Fruit fly (Drosophila melanogaster) whole organism, prepupa: ENCODE measurements around the gene CG13924.

Experiments used
- Blimp-1 ChIP-seq: fragments of 200-800 bp; sonication (Bioruptor generic); optimal IDR thresholded peaks from 3 replicates; lab custom pipeline; 2017; ENCODE audit warnings: missing biosample characterization, missing genetic modification characterization, mild to moderate bottlenecking, moderate library complexity, missing genetic modification reagents
- CG10631 ChIP-seq: fragments of 200-800 bp; sonication (Bioruptor generic); optimal IDR thresholded peaks from 2 replicates; lab custom pipeline; 2016; ENCODE audit warnings: missing biosample characterization, missing genetic modification characterization
- CG10669 ChIP-seq: fragments of 200-800 bp; sonication (Bioruptor generic); optimal IDR thresholded peaks from 3 replicates; lab custom pipeline; 2018; ENCODE audit warnings: missing biosample characterization, mild to moderate bottlenecking, missing genetic modification characterization, moderate library complexity
- CG11294 ChIP-seq: fragments of 200-800 bp; sonication (Bioruptor generic); IDR thresholded peaks from 2 replicates; pipeline ENCODE4 v1.3.6; 2022; ENCODE audit warnings: missing biosample characterization, missing genetic modification characterization
- CG11762 ChIP-seq: fragments of 200-800 bp; sonication (Bioruptor generic); optimal IDR thresholded peaks from 3 replicates; lab custom pipeline; 2016; ENCODE audit warnings: missing biosample characterization, missing genetic modification characterization; ENCODE audit not compliant: insufficient read depth
- CG11902 ChIP-seq: fragments of 200-800 bp; sonication (Bioruptor generic); optimal IDR thresholded peaks from 3 replicates; lab custom pipeline; 2016; ENCODE audit warnings: missing biosample characterization, missing genetic modification characterization
- CG15336 ChIP-seq: fragments of 200-800 bp; sonication (Bioruptor generic); IDR thresholded peaks from 2 replicates; pipeline ENCODE4 v1.3.6; 2022; ENCODE audit warnings: missing biosample characterization, missing genetic modification characterization
- CG1621 ChIP-seq: fragments of 200-800 bp; sonication (Bioruptor generic); optimal IDR thresholded peaks from 3 replicates; lab custom pipeline; 2018; ENCODE audit warnings: missing biosample characterization, mild to moderate bottlenecking, missing genetic modification characterization
- CG16779 ChIP-seq: fragments of 200-800 bp; sonication (Bioruptor generic); optimal IDR thresholded peaks from 3 replicates; lab custom pipeline; 2017; ENCODE audit warnings: missing biosample characterization, mild to moderate bottlenecking, missing genetic modification characterization
- CG3032 ChIP-seq: fragments of 200-800 bp; optimal IDR thresholded peaks from 2 replicates; lab custom pipeline; 2019; ENCODE audit warnings: missing biosample characterization, mild to moderate bottlenecking, missing genetic modification characterization, moderate library complexity
- CG31627 ChIP-seq: fragments of 200-800 bp; sonication (Bioruptor generic); optimal IDR thresholded peaks from 3 replicates; lab custom pipeline; 2016; ENCODE audit warnings: missing biosample characterization, missing genetic modification characterization
- CG32006 ChIP-seq: fragments of 200-800 bp; sonication (Bioruptor generic); optimal IDR thresholded peaks from 3 replicates; lab custom pipeline; 2017; ENCODE audit warnings: missing biosample characterization, mild to moderate bottlenecking, missing genetic modification characterization
- CG4318 ChIP-seq: fragments of 200-800 bp; sonication (Bioruptor generic); optimal IDR thresholded peaks from 3 replicates; lab custom pipeline; 2017; ENCODE audit warnings: missing biosample characterization, mild to moderate bottlenecking, missing genetic modification characterization
- CG6163 ChIP-seq: fragments of 200-800 bp; sonication (Bioruptor generic); IDR thresholded peaks from 3 replicates; pipeline ENCODE4 v1.3.6; 2022; ENCODE audit warnings: missing biosample characterization, missing genetic modification characterization
- CG6276 ChIP-seq: fragments of 200-800 bp; sonication (Bioruptor generic); optimal IDR thresholded peaks from 2 replicates; lab custom pipeline; 2017; ENCODE audit warnings: missing biosample characterization, mild to moderate bottlenecking, missing genetic modification characterization
- CG6808 ChIP-seq: fragments of 200-800 bp; sonication (Bioruptor generic); optimal IDR thresholded peaks from 3 replicates; lab custom pipeline; 2017; ENCODE audit warnings: missing biosample characterization, missing genetic modification characterization, mild to moderate bottlenecking, moderate library complexity, missing genetic modification reagents
- CG7368 ChIP-seq: fragments of 200-800 bp; sonication (Bioruptor generic); optimal IDR thresholded peaks from 3 replicates; lab custom pipeline; 2016; ENCODE audit warnings: missing biosample characterization, missing genetic modification characterization
- CG8119 ChIP-seq: fragments of 200-800 bp; sonication (Bioruptor generic); IDR thresholded peaks from 3 replicates; pipeline ENCODE4 v1.3.6; 2022; ENCODE audit warnings: missing biosample characterization, missing genetic modification characterization
- CG8319 ChIP-seq: fragments of 200-800 bp; sonication (Bioruptor generic); optimal IDR thresholded peaks from 3 replicates; lab custom pipeline; 2016; ENCODE audit warnings: missing biosample characterization, missing genetic modification characterization
- CG8632 ChIP-seq: fragments of 200-800 bp; sonication (Bioruptor generic); optimal IDR thresholded peaks from 3 replicates; lab custom pipeline; 2016; ENCODE audit warnings: missing biosample characterization, missing genetic modification characterization
- CG9139 ChIP-seq: fragments of 200-800 bp; sonication (Bioruptor generic); optimal IDR thresholded peaks from 3 replicates; lab custom pipeline; 2017; ENCODE audit warnings: missing biosample characterization, mild to moderate bottlenecking, missing genetic modification characterization
- Eip75B ChIP-seq: fragments of 200-800 bp; sonication (Bioruptor generic); optimal IDR thresholded peaks from 3 replicates; lab custom pipeline; 2016; ENCODE audit warnings: missing biosample characterization, missing genetic modification characterization
- Eip78C ChIP-seq: fragments of 200-800 bp; sonication (Bioruptor generic); peaks from one replicate; lab custom pipeline; 2016; ENCODE audit warnings: missing biosample characterization, missing genetic modification characterization
- Eip93F ChIP-seq: fragments of 200-800 bp; sonication (Bioruptor generic); optimal IDR thresholded peaks from 2 replicates; lab custom pipeline; 2016; ENCODE audit warnings: missing biosample characterization, mild to moderate bottlenecking, missing genetic modification characterization
- Ets21C ChIP-seq: fragments of 200-800 bp; sonication (Bioruptor generic); optimal IDR thresholded peaks from 3 replicates; lab custom pipeline; 2016; ENCODE audit warnings: missing biosample characterization, missing genetic modification characterization
- Gug ChIP-seq: fragments of 200-800 bp; sonication (Bioruptor generic); IDR thresholded peaks from 2 replicates; pipeline ENCODE4 v1.3.6; 2022; ENCODE audit warnings: missing biosample characterization, missing genetic modification characterization
- Hr38 ChIP-seq: sonication (Bioruptor generic); optimal IDR thresholded peaks from 2 replicates; lab custom pipeline; 2016; ENCODE audit warnings: missing biosample characterization, missing genetic modification characterization
- Lpt ChIP-seq: fragments of 200-800 bp; sonication (Bioruptor generic); optimal IDR thresholded peaks from 3 replicates; lab custom pipeline; 2016; ENCODE audit warnings: missing biosample characterization, missing genetic modification characterization
- Met ChIP-seq: fragments of 200-800 bp; sonication (Bioruptor generic); optimal IDR thresholded peaks from 3 replicates; lab custom pipeline; 2016; ENCODE audit warnings: missing biosample characterization, missing genetic modification characterization
- Smox ChIP-seq: fragments of 200-800 bp; sonication (Bioruptor generic); optimal IDR thresholded peaks from 3 replicates; lab custom pipeline; 2016; ENCODE audit warnings: missing biosample characterization, missing genetic modification characterization
- Sox102F ChIP-seq: fragments of 200-800 bp; sonication (Bioruptor generic); optimal IDR thresholded peaks from 2 replicates; lab custom pipeline; 2016; ENCODE audit warnings: missing biosample characterization, mild to moderate bottlenecking, missing genetic modification characterization
- Sox14 ChIP-seq: fragments of 200-800 bp; sonication (Bioruptor generic); optimal IDR thresholded peaks from 3 replicates; lab custom pipeline; 2016; ENCODE audit warnings: missing biosample characterization, missing genetic modification characterization
- Sox15 ChIP-seq: fragments of 200-800 bp; sonication (Bioruptor generic); optimal IDR thresholded peaks from 3 replicates; lab custom pipeline; 2016; ENCODE audit warnings: missing biosample characterization, missing genetic modification characterization
- achi ChIP-seq: fragments of 200-800 bp; sonication (Bioruptor generic); optimal IDR thresholded peaks from 3 replicates; lab custom pipeline; 2016; ENCODE audit warnings: missing biosample characterization, missing genetic modification characterization
- acj6 ChIP-seq: fragments of 200-800 bp; sonication (Bioruptor generic); optimal IDR thresholded peaks from 3 replicates; lab custom pipeline; 2016; ENCODE audit warnings: missing biosample characterization, missing genetic modification characterization
- cyc ChIP-seq: fragments of 200-800 bp; sonication (Bioruptor generic); optimal IDR thresholded peaks from 3 replicates; lab custom pipeline; 2016; ENCODE audit warnings: missing biosample characterization, missing genetic modification characterization
- dac ChIP-seq: fragments of 200-800 bp; sonication (Bioruptor generic); optimal IDR thresholded peaks from 2 replicates; lab custom pipeline; 2017; ENCODE audit warnings: missing biosample characterization, mild to moderate bottlenecking, missing genetic modification characterization
- dsx ChIP-seq: fragments of 200-800 bp; optimal IDR thresholded peaks from 3 replicates; lab custom pipeline; 2019; ENCODE audit warnings: missing biosample characterization, mild to moderate bottlenecking, missing genetic modification characterization, moderate library complexity; ENCODE audit not compliant: poor library complexity, severe bottlenecking
- esn ChIP-seq: fragments of 200-800 bp; sonication (Bioruptor generic); optimal IDR thresholded peaks from 2 replicates; lab custom pipeline; 2016; ENCODE audit warnings: missing biosample characterization, mild to moderate bottlenecking, missing genetic modification characterization, moderate library complexity
- fd59A ChIP-seq: fragments of 200-800 bp; sonication (Bioruptor generic); optimal IDR thresholded peaks from 2 replicates; lab custom pipeline; 2017; ENCODE audit warnings: missing biosample characterization, mild to moderate bottlenecking, missing genetic modification characterization, missing genetic modification reagents
- fd85E ChIP-seq: fragments of 200-800 bp; sonication (Bioruptor generic); optimal IDR thresholded peaks from 3 replicates; lab custom pipeline; 2016; ENCODE audit warnings: missing biosample characterization, missing genetic modification characterization
- fkh ChIP-seq: fragments of 200-800 bp; sonication (Bioruptor generic); optimal IDR thresholded peaks from 3 replicates; lab custom pipeline; 2017; ENCODE audit warnings: missing biosample characterization, mild to moderate bottlenecking, missing genetic modification characterization, moderate library complexity
- lz ChIP-seq: fragments of 200-800 bp; sonication (Bioruptor generic); optimal IDR thresholded peaks from 3 replicates; lab custom pipeline; 2016; ENCODE audit warnings: missing biosample characterization, missing genetic modification characterization
- net ChIP-seq: fragments of 200-800 bp; sonication (Bioruptor generic); optimal IDR thresholded peaks from 3 replicates; lab custom pipeline; 2016; ENCODE audit warnings: missing biosample characterization, missing genetic modification characterization
- pdm3 ChIP-seq: fragments of 200-800 bp; sonication (Bioruptor generic); optimal IDR thresholded peaks from 3 replicates; lab custom pipeline; 2016; ENCODE audit warnings: missing biosample characterization, missing genetic modification characterization
- salr ChIP-seq, 2 experiments: fragments of 200-800 bp; sonication (Bioruptor generic); optimal IDR thresholded peaks; 3 replicates each; lab custom pipeline; 2016 to 2018; ENCODE audit warnings: missing biosample characterization in 2 of 2, missing genetic modification characterization in 2 of 2, mild to moderate bottlenecking in 1 of 2
- spab ChIP-seq: fragments of 200-800 bp; sonication (Bioruptor generic); optimal IDR thresholded peaks from 2 replicates; lab custom pipeline; 2017; ENCODE audit warnings: missing biosample characterization, mild to moderate bottlenecking, missing genetic modification characterization, missing genetic modification reagents
- ss ChIP-seq, 2 experiments: fragments of 200-800 bp; sonication (Bioruptor generic); optimal IDR thresholded peaks; 2 replicates in 1 of 2; 3 replicates in 1 of 2; lab custom pipeline; 2017 to 2018; ENCODE audit warnings: mild to moderate bottlenecking in 2 of 2, missing biosample characterization in 2 of 2, missing genetic modification characterization in 2 of 2, moderate library complexity in 1 of 2
- svp ChIP-seq: fragments of 200-800 bp; sonication (Bioruptor generic); peaks from one replicate; lab custom pipeline; 2016; ENCODE audit warnings: missing biosample characterization, missing genetic modification characterization
- topi ChIP-seq: fragments of 200-800 bp; sonication (Bioruptor generic); optimal IDR thresholded peaks from 3 replicates; lab custom pipeline; 2016; ENCODE audit warnings: missing biosample characterization, missing genetic modification characterization
- vri ChIP-seq: fragments of 200-800 bp; sonication (Bioruptor generic); optimal IDR thresholded peaks from 3 replicates; lab custom pipeline; 2016; ENCODE audit warnings: missing biosample characterization, mild to moderate bottlenecking, missing genetic modification characterization

Gene CG13924

DNA sequence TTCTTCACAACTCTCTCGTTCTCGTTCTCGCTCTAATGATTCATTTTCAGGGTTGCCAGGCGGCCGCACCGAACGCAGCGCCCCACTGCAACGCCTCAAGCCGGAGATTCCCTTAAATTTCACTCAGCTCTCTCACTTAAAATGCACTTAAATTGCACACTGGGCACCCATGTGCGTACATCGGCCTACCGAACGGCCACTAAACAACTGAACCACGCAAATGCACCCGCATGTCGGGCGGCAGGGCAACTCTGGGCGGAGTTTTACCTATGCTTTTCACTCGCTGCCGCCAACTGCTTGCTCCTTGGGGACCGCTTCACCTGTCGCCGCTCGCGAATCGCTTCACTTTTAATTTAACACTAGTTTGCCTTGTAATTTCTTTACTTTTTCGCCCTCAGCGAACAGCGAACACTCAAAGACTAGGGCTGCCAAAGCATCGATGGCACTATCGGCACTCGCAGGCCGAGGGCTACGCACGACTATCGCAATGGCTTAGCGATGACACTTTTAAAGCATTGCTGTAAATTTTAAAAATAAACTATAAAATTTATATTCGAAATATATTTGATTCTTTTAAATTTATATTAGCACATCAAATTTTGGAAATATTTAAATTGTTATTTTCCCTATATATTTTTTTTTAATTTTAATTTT, 7.9 kb upstream of the CG13924 start, which contains the start of gene Rap1:
Rap1 (minus strand) TSS at position 446 of the 654 bp plus-strand sequence.
- TF ChIP-seq ss (GFP tag; optimal IDR thresholded peaks at IDR 0.05; lab: Kevin White, UChicago): peak in 1 of 2 experiments; percentile 7
- TF ChIP-seq CG31627 (GFP tag; lab: Kevin White, UChicago): peak; percentile 69
- peak; percentile 37 for TF ChIP-seq Blimp-1
- peak; percentile 34 for TF ChIP-seq Eip93F
- peak; percentile 58 for TF ChIP-seq CG3032 (tag; lab: Kevin White, UChicago)
- 0 out of 2 replicates have a peak, but pooled peaks have one; percentile 9 for TF ChIP-seq Gug (GFP tag; lab: Robert Waterston, UW)
- peak in 1 of 2 experiments; percentile 38 for TF ChIP-seq salr (GFP tag; optimal IDR thresholded peaks at IDR 0.05; lab: Kevin White, UChicago)
- TF ChIP-seq vri (GFP tag; lab: Kevin White, UChicago): no peak
- peak; percentile 17 for TF ChIP-seq CG11902 (GFP tag; lab: Kevin White, UChicago)
- peak; percentile 3 for TF ChIP-seq spab (GFP tag; lab: Kevin White, UChicago)
- TF ChIP-seq CG32006: peak; percentile 48
- no peak; the same call in 1 of the 2 replicates for TF ChIP-seq CG11294
- TF ChIP-seq CG6808 (GFP tag; lab: Kevin White, UChicago): peak; percentile 57
- peak; percentile 53 for TF ChIP-seq Eip75B (GFP tag; lab: Kevin White, UChicago)
- TF ChIP-seq Met (GFP tag; lab: Kevin White, UChicago): peak; percentile 40
- no peak; the same call in 2 of the 3 replicates for TF ChIP-seq CG8119 (GFP tag; lab: Robert Waterston, UW)
- TF ChIP-seq CG15336 (GFP tag; lab: Robert Waterston, UW): no peak
- no peak for TF ChIP-seq net (GFP tag; lab: Kevin White, UChicago)
- TF ChIP-seq CG9139 (GFP tag; lab: Kevin White, UChicago): no peak
- TF ChIP-seq CG8319 (GFP tag; lab: Kevin White, UChicago): peak; percentile 42
- no peak for TF ChIP-seq fd85E
- TF ChIP-seq dsx (GFP tag; lab: Kevin White, UChicago): no peak
- peak; percentile 29 for TF ChIP-seq CG6276 (GFP tag; lab: Kevin White, UChicago)
- TF ChIP-seq Smox (GFP tag; lab: Kevin White, UChicago): no peak
- TF ChIP-seq Sox14: peak; percentile 21
- peak; percentile 42 for TF ChIP-seq pdm3
- TF ChIP-seq CG10631 (GFP tag; lab: Kevin White, UChicago): peak; percentile 32
- no peak for TF ChIP-seq fd59A
- no peak for TF ChIP-seq CG11762
- TF ChIP-seq CG7368 (GFP tag; lab: Kevin White, UChicago): no peak
- TF ChIP-seq CG6163 (GFP tag; lab: Robert Waterston, UW): peak; percentile 58; the same call in 1 of the 3 replicates
- peak; percentile 42 for TF ChIP-seq cyc
- peak; percentile 69 for TF ChIP-seq Eip78C (GFP tag; lab: Kevin White, UChicago)
- TF ChIP-seq esn (GFP tag; lab: Kevin White, UChicago): peak; percentile 56
- TF ChIP-seq achi (GFP tag; lab: Kevin White, UChicago): peak; percentile 31
- peak; percentile 37 for TF ChIP-seq topi (GFP tag; lab: Kevin White, UChicago)
- TF ChIP-seq CG10669: peak; percentile 6
- no peak for TF ChIP-seq acj6 (GFP tag; lab: Kevin White, UChicago)
- TF ChIP-seq fkh (GFP tag; lab: Kevin White, UChicago): no peak
- TF ChIP-seq Ets21C (GFP tag; lab: Kevin White, UChicago): peak; percentile 3
- TF ChIP-seq CG8632 (GFP tag; lab: Kevin White, UChicago): no peak
- no peak for TF ChIP-seq CG4318
- no peak for TF ChIP-seq CG16779 (tag; lab: Kevin White, UChicago)
- no peak for TF ChIP-seq Lpt (GFP tag; lab: Kevin White, UChicago)
- TF ChIP-seq CG1621 (tag; lab: Kevin White, UChicago): no peak
- TF ChIP-seq lz (GFP tag; lab: Kevin White, UChicago): peak; percentile 49
- TF ChIP-seq Sox15 (GFP tag; lab: Kevin White, UChicago): peak; percentile 18
- TF ChIP-seq dac (GFP tag; lab: Kevin White, UChicago): no peak
- peak; percentile 21 for TF ChIP-seq svp (GFP tag; lab: Kevin White, UChicago)
- no peak for TF ChIP-seq Sox102F (GFP tag; lab: Kevin White, UChicago)
- TF ChIP-seq Hr38 (GFP tag; lab: Kevin White, UChicago): no peak
